Fruit fly (Drosophila melanogaster) whole organism, embryonic: ENCODE results near the gene AlkB.

Experiments used
- CG10267 ChIP-seq: fragments of 200-800 bp; sonication (Bioruptor generic); optimal IDR thresholded peaks from 2 replicates; lab custom pipeline; 2018; ENCODE audit warnings: missing biosample characterization, mild to moderate bottlenecking, missing genetic modification characterization, moderate library complexity
- CG11695 ChIP-seq: fragments of 200-800 bp; sonication (Bioruptor generic); IDR thresholded peaks from 3 replicates; pipeline ENCODE4 v1.3.6; 2022; ENCODE audit warnings: missing biosample characterization, missing genetic modification characterization
- CG12391 ChIP-seq: fragments of 200-800 bp; sonication (Bioruptor generic); optimal IDR thresholded peaks from 3 replicates; lab custom pipeline; 2018; ENCODE audit warnings: missing biosample characterization, mild to moderate bottlenecking, missing genetic modification characterization, moderate library complexity
- CG1529 ChIP-seq: fragments of 200-800 bp; sonication (Bioruptor generic); optimal IDR thresholded peaks from 3 replicates; lab custom pipeline; 2018; ENCODE audit warnings: missing biosample characterization, missing genetic modification characterization
- CG1647 ChIP-seq: fragments of 200-800 bp; sonication (Bioruptor generic); optimal IDR thresholded peaks from 3 replicates; lab custom pipeline; 2016; ENCODE audit warnings: missing biosample characterization, missing genetic modification characterization
- CG16815 ChIP-seq: fragments of 200-800 bp; sonication (Bioruptor generic); optimal IDR thresholded peaks from 3 replicates; lab custom pipeline; 2017; ENCODE audit warnings: missing biosample characterization, mild to moderate bottlenecking, missing genetic modification characterization
- CG17568 ChIP-seq: fragments of 200-800 bp; sonication (Bioruptor generic); optimal IDR thresholded peaks from 2 replicates; lab custom pipeline; 2018; ENCODE audit warnings: missing biosample characterization, mild to moderate bottlenecking, missing genetic modification characterization, moderate library complexity
- CG17829 ChIP-seq: fragments of 200-800 bp; optimal IDR thresholded peaks from 2 replicates; lab custom pipeline; 2019; ENCODE audit warnings: missing biosample characterization, mild to moderate bottlenecking, missing genetic modification characterization, moderate library complexity
- CG17912 ChIP-seq: fragments of 200-800 bp; sonication (Bioruptor generic); optimal IDR thresholded peaks from 2 replicates; lab custom pipeline; 2018; ENCODE audit warnings: missing biosample characterization, mild to moderate bottlenecking, missing genetic modification characterization
- CG30431 ChIP-seq: fragments of 200-800 bp; sonication (Bioruptor generic); optimal IDR thresholded peaks from 2 replicates; lab custom pipeline; 2017; ENCODE audit warnings: missing biosample characterization, missing genetic modification characterization
- CG34224 ChIP-seq: fragments of 200-800 bp; sonication (Bioruptor generic); IDR thresholded peaks from 3 replicates; pipeline ENCODE4 v1.3.6; 2022; ENCODE audit warnings: missing biosample characterization, missing genetic modification characterization; ENCODE audit not compliant: partially characterized antibody
- CG4360 ChIP-seq: fragments of 200-800 bp; sonication (Bioruptor generic); IDR thresholded peaks from 2 replicates; pipeline ENCODE4 v1.3.6; 2022; ENCODE audit warnings: missing biosample characterization, missing genetic modification characterization
- CG7357 ChIP-seq: fragments of 200-800 bp; sonication (Bioruptor generic); IDR thresholded peaks from 3 replicates; pipeline ENCODE4 v1.3.6; 2022; ENCODE audit warnings: missing biosample characterization, missing genetic modification characterization
- CG7987 ChIP-seq: fragments of 200-800 bp; sonication (Bioruptor generic); optimal IDR thresholded peaks from 2 replicates; lab custom pipeline; 2018; ENCODE audit warnings: missing biosample characterization, mild to moderate bottlenecking, missing genetic modification characterization, moderate library complexity
- CG9609 ChIP-seq: fragments of 200-800 bp; sonication (Bioruptor generic); optimal IDR thresholded peaks from 3 replicates; lab custom pipeline; 2016; ENCODE audit warnings: missing biosample characterization, missing genetic modification characterization
- D ChIP-seq, 2 experiments: fragments of 200-800 bp in 1 of 2; fragments of >200 bp in 1 of 2; sonication (Bioruptor generic) in 1 of 2; optimal IDR thresholded peaks; 2 replicates in 1 of 2; 3 replicates in 1 of 2; lab custom pipeline; 2017; ENCODE audit warnings: mild to moderate bottlenecking in 1 of 2, missing biosample characterization in 1 of 2, missing genetic modification characterization in 1 of 2, missing genetic modification reagents in 1 of 2
- Dll ChIP-seq: fragments of 200-800 bp; sonication (Bioruptor generic); IDR thresholded peaks from 4 replicates; pipeline ENCODE4 v1.3.6; 2022; ENCODE audit warnings: missing biosample characterization, missing genetic modification characterization; ENCODE audit not compliant: partially characterized antibody
- Dp ChIP-seq: fragments of 200-800 bp; sonication (Bioruptor generic); optimal IDR thresholded peaks from 2 replicates; lab custom pipeline; 2018; ENCODE audit warnings: missing biosample characterization, mild to moderate bottlenecking, missing genetic modification characterization, moderate library complexity
- Dref ChIP-seq: fragments of 200-800 bp; sonication (Bioruptor generic); IDR thresholded peaks from 2 replicates; pipeline ENCODE4 v1.3.6; 2022; ENCODE audit warnings: missing biosample characterization, missing genetic modification characterization
- Eip74EF ChIP-seq, 2 experiments: fragments of 200-800 bp in 1 of 2; fragments of >200 bp in 1 of 2; sonication (Bioruptor generic) in 1 of 2; optimal IDR thresholded peaks; 2 replicates each; lab custom pipeline; 2017 to 2019; ENCODE audit warnings: missing biosample characterization in 2 of 2, missing genetic modification characterization in 2 of 2, mild to moderate bottlenecking in 1 of 2, moderate library complexity in 1 of 2
- Gsc ChIP-seq: fragments of 200-800 bp; sonication (Bioruptor generic); IDR thresholded peaks from 2 replicates; pipeline ENCODE4 v1.3.6; 2022; ENCODE audit warnings: missing biosample characterization, missing genetic modification characterization
- H2.0 ChIP-seq: fragments of 200-800 bp; sonication (Bioruptor generic); IDR thresholded peaks from 2 replicates; pipeline ENCODE4 v1.3.6; 2022; ENCODE audit warnings: missing biosample characterization, missing genetic modification characterization
- HLH4C ChIP-seq: fragments of 200-800 bp; sonication (Bioruptor generic); IDR thresholded peaks from 3 replicates; pipeline ENCODE4 v1.3.6; 2022; ENCODE audit warnings: missing biosample characterization, missing genetic modification characterization; ENCODE audit not compliant: partially characterized antibody
- HmgD ChIP-seq: fragments of 200-800 bp; sonication (Bioruptor generic); optimal IDR thresholded peaks from 3 replicates; lab custom pipeline; 2016; ENCODE audit warnings: missing biosample characterization, missing genetic modification characterization
- Hr78 ChIP-seq, 2 experiments: fragments of 200-800 bp in 1 of 2; fragments of >200 bp in 1 of 2; sonication (Bioruptor generic) in 1 of 2; optimal IDR thresholded peaks; 2 replicates each; lab custom pipeline; 2017 to 2019; ENCODE audit warnings: missing biosample characterization in 2 of 2, missing genetic modification characterization in 2 of 2, mild to moderate bottlenecking in 1 of 2, moderate library complexity in 1 of 2
- NFAT ChIP-seq: fragments of 200-800 bp; sonication (Bioruptor generic); IDR thresholded peaks from 2 replicates; pipeline ENCODE4 v1.3.6; 2022; ENCODE audit warnings: missing biosample characterization, missing genetic modification characterization
- Neu2 ChIP-seq: fragments of 200-800 bp; sonication (Bioruptor generic); optimal IDR thresholded peaks from 3 replicates; lab custom pipeline; 2016; ENCODE audit warnings: missing biosample characterization, missing genetic modification characterization, borderline replicate concordance
- Pdp1 ChIP-seq, 2 experiments: fragments of 200-800 bp; sonication (Bioruptor generic); optimal IDR thresholded peaks; 3 replicates each; lab custom pipeline; 2016; ENCODE audit warnings: missing biosample characterization in 2 of 2, missing genetic modification characterization in 2 of 2, mild to moderate bottlenecking in 1 of 2, moderate library complexity in 1 of 2
- Sry-δ ChIP-seq: fragments of 200-800 bp; sonication (Bioruptor generic); optimal IDR thresholded peaks from 2 replicates; lab custom pipeline; 2016; ENCODE audit warnings: missing biosample characterization, missing genetic modification characterization
- Vsx1 ChIP-seq: fragments of 200-800 bp; sonication (Bioruptor generic); optimal IDR thresholded peaks from 2 replicates; lab custom pipeline; 2017; ENCODE audit warnings: missing biosample characterization, mild to moderate bottlenecking, missing genetic modification characterization, missing genetic modification reagents
- bbx ChIP-seq: fragments of 200-800 bp; sonication (Bioruptor generic); IDR thresholded peaks from 2 replicates; pipeline ENCODE4 v1.3.6; 2022; ENCODE audit warnings: missing biosample characterization, missing genetic modification characterization; ENCODE audit not compliant: partially characterized antibody
- br ChIP-seq: fragments of >200 bp; optimal IDR thresholded peaks from 2 replicates; lab custom pipeline; 2017
- ci ChIP-seq: fragments of 200-800 bp; sonication (Bioruptor generic); IDR thresholded peaks from 3 replicates; pipeline ENCODE4 v1.3.6; 2022; ENCODE audit warnings: missing biosample characterization, missing genetic modification characterization
- crp ChIP-seq, 2 experiments: fragments of 200-800 bp; sonication (Bioruptor generic); optimal IDR thresholded peaks; 2 replicates in 1 of 2; 3 replicates in 1 of 2; lab custom pipeline; 2017; ENCODE audit warnings: missing biosample characterization in 2 of 2, missing genetic modification characterization in 2 of 2, mild to moderate bottlenecking in 1 of 2, moderate library complexity in 1 of 2
- gt ChIP-seq: fragments of 200-800 bp; sonication (Bioruptor generic); IDR thresholded peaks from 2 replicates; pipeline ENCODE4 v1.3.6; 2022; ENCODE audit warnings: missing biosample characterization, missing genetic modification characterization
- insv ChIP-seq, 2 experiments: fragments of 200-800 bp; sonication (Bioruptor generic); optimal IDR thresholded peaks; 3 replicates each; lab custom pipeline; 2016 to 2018; ENCODE audit warnings: missing biosample characterization in 2 of 2, missing genetic modification characterization in 2 of 2
- odd ChIP-seq: fragments of 200-800 bp; sonication (Bioruptor generic); optimal IDR thresholded peaks from 2 replicates; lab custom pipeline; 2017; ENCODE audit warnings: missing biosample characterization, mild to moderate bottlenecking, missing genetic modification characterization
- p53 ChIP-seq: fragments of 200-800 bp; sonication (Bioruptor generic); optimal IDR thresholded peaks from 2 replicates; lab custom pipeline; 2016; ENCODE audit warnings: missing biosample characterization, missing genetic modification characterization
- pzg ChIP-seq: fragments of 200-800 bp; sonication (Bioruptor generic); optimal IDR thresholded peaks from 3 replicates; lab custom pipeline; 2018; ENCODE audit warnings: missing biosample characterization, mild to moderate bottlenecking, missing genetic modification characterization, moderate library complexity
- row ChIP-seq: fragments of 200-800 bp; sonication (Bioruptor generic); IDR thresholded peaks from 3 replicates; pipeline ENCODE4 v1.3.6; 2022; ENCODE audit warnings: missing biosample characterization, missing genetic modification characterization
- scrt ChIP-seq: fragments of 200-800 bp; sonication (Bioruptor generic); optimal IDR thresholded peaks from 2 replicates; lab custom pipeline; 2018; ENCODE audit warnings: missing biosample characterization, mild to moderate bottlenecking, missing genetic modification characterization, moderate library complexity
- sens ChIP-seq: fragments of 200-800 bp; sonication (Bioruptor generic); peaks from one replicate; lab custom pipeline; 2016; ENCODE audit warnings: missing biosample characterization, missing genetic modification characterization
- seq ChIP-seq: fragments of 200-800 bp; sonication (Bioruptor generic); IDR thresholded peaks from 2 replicates; pipeline ENCODE4 v1.3.6; 2022; ENCODE audit warnings: missing biosample characterization, missing genetic modification characterization
- sima ChIP-seq: fragments of 200-800 bp; sonication (Bioruptor generic); optimal IDR thresholded peaks from 2 replicates; lab custom pipeline; 2016; ENCODE audit warnings: missing biosample characterization, missing genetic modification characterization
- sna ChIP-seq: fragments of 200-800 bp; sonication (Bioruptor generic); IDR thresholded peaks from 2 replicates; pipeline ENCODE4 v1.3.6; 2022; ENCODE audit warnings: missing biosample characterization, missing genetic modification characterization; ENCODE audit not compliant: partially characterized antibody
- toy ChIP-seq: fragments of 200-800 bp; sonication (Bioruptor generic); IDR thresholded peaks from 2 replicates; pipeline ENCODE4 v1.3.6; 2022; ENCODE audit warnings: missing biosample characterization, missing genetic modification characterization
- ttk ChIP-seq: fragments of 200-800 bp; sonication (Bioruptor generic); IDR thresholded peaks from 2 replicates; pipeline ENCODE4 v2.1.2; 2022; ENCODE audit warnings: missing biosample characterization, missing genetic modification characterization
- unc-4 ChIP-seq: fragments of 200-800 bp; sonication (Bioruptor generic); IDR thresholded peaks from 2 replicates; pipeline ENCODE4 v1.3.6; 2022; ENCODE audit warnings: missing biosample characterization, missing genetic modification characterization; ENCODE audit not compliant: partially characterized antibody
- z ChIP-seq: fragments of 200-800 bp; sonication (Bioruptor generic); IDR thresholded peaks from 3 replicates; pipeline ENCODE4 v1.3.6; 2022; ENCODE audit warnings: missing biosample characterization, missing genetic modification characterization

Gene AlkB

DNA sequence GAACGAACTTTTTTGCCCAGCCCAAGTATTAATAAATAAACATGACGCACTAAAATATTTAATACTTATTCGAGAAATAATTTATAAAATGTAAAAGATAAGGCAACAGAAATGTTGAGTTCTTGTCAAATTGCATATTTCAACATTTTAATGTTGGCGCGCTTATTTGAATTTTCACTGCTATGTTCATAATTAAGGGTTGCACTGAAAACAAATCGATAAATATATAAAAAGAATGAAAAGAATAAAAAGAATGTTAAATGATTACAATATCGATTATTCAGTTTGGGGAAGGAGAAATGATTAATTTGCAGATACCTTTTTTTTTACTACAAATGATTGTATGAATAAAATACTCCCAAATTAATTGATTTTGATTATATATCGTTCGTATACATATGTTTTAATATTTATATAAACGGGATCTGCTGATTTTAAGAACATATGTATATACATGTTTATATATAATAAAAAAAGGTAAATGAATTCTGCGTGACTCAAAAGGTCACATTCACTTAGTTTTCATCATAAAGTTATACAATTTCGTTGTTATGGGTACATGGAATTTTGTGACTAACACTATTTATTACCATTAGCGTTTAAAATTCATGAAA is 7.6 kb upstream of the AlkB start (continued):
- no peak for TF ChIP-seq CG7987 (GFP tag; lab: Kevin White, UChicago)
- TF ChIP-seq Dref (GFP tag; lab: Robert Waterston, UW) = peak; percentile 57
- TF ChIP-seq sens (GFP tag; lab: Kevin White, UChicago) = peak; percentile 8
- TF ChIP-seq CG17568 = no peak
- TF ChIP-seq gt (GFP tag; lab: Robert Waterston, UW) = no peak
- TF ChIP-seq CG10267 (tag; lab: Kevin White, UChicago) = peak; percentile 8
- TF ChIP-seq z = no peak
- TF ChIP-seq CG1647 (GFP tag; lab: Kevin White, UChicago) = no peak
- no peak for TF ChIP-seq CG1529
- TF ChIP-seq unc-4 = 0 out of 2 replicates have a peak, but pooled peaks have one; percentile 41
- peak in 1 of 2 experiments; percentile 11 for TF ChIP-seq Pdp1 (GFP tag; optimal IDR thresholded peaks at IDR 0.05; lab: Kevin White, UChicago)
- TF ChIP-seq CG30431 (GFP tag; lab: Kevin White, UChicago) = no peak
- TF ChIP-seq row (GFP tag; lab: Robert Waterston, UW) = no peak
- TF ChIP-seq crp (GFP tag; optimal IDR thresholded peaks at IDR 0.05; lab: Kevin White, UChicago) = peak in 1 of 2 experiments; percentile 75
- no peak for TF ChIP-seq CG9609 (GFP tag; lab: Kevin White, UChicago)
- TF ChIP-seq CG4360 (GFP tag; lab: Robert Waterston, UW) = no peak
- TF ChIP-seq sna (GFP tag; lab: Robert Waterston, UW) = no peak
- no peak for TF ChIP-seq CG17829 (tag; lab: Kevin White, UChicago)
- TF ChIP-seq H2.0 (GFP tag; lab: Robert Waterston, UW) = no peak
- no peak for TF ChIP-seq CG11695 (GFP tag; lab: Robert Waterston, UW)
- no peak for TF ChIP-seq CG34224 (GFP tag; lab: Robert Waterston, UW)
- peak; percentile 55; the same call in 1 of the 2 replicates for TF ChIP-seq bbx (GFP tag; lab: Robert Waterston, UW)
- TF ChIP-seq NFAT = no peak
- no peak for TF ChIP-seq Hr78 (GFP tag; optimal IDR thresholded peaks at IDR 0.05; lab: Kevin White, UChicago)
- no peak for TF ChIP-seq p53
- TF ChIP-seq sima (GFP tag; lab: Kevin White, UChicago) = no peak
- peak; percentile 47; the same call in 2 of the 4 replicates for TF ChIP-seq Dll (GFP tag; lab: Robert Waterston, UW)
- no peak for TF ChIP-seq seq
- TF ChIP-seq Sry-δ (GFP tag; lab: Kevin White, UChicago) = peak; percentile 32
- no peak for TF ChIP-seq CG12391 (tag; lab: Kevin White, UChicago)
- TF ChIP-seq D (optimal IDR thresholded peaks at IDR 0.05; lab: Kevin White, UChicago) = no peak
- no peak for TF ChIP-seq D (GFP tag; optimal IDR thresholded peaks at IDR 0.05; lab: Kevin White, UChicago)
- TF ChIP-seq toy (GFP tag; lab: Robert Waterston, UW) = no peak
- no peak for TF ChIP-seq odd (GFP tag; lab: Kevin White, UChicago)
- peak; percentile 74 for TF ChIP-seq Dp
- TF ChIP-seq Vsx1 (GFP tag; lab: Kevin White, UChicago) = no peak
- no peak for TF ChIP-seq ci (GFP tag; lab: Robert Waterston, UW)
- TF ChIP-seq HmgD (GFP tag; lab: Kevin White, UChicago) = no peak
- no peak for TF ChIP-seq Neu2 (GFP tag; lab: Kevin White, UChicago)
- no peak for TF ChIP-seq br (lab: Kevin White, UChicago)
- no peak for TF ChIP-seq Eip74EF (GFP tag; optimal IDR thresholded peaks at IDR 0.05; lab: Kevin White, UChicago)
- TF ChIP-seq Gsc (GFP tag; lab: Robert Waterston, UW) = no peak
- TF ChIP-seq CG17912 (GFP tag; lab: Kevin White, UChicago) = no peak
- TF ChIP-seq CG7357 (GFP tag; lab: Robert Waterston, UW) = no peak
- no peak for TF ChIP-seq ttk
- TF ChIP-seq scrt (GFP tag; lab: Kevin White, UChicago) = no peak
- TF ChIP-seq insv (GFP tag; optimal IDR thresholded peaks at IDR 0.05; lab: Kevin White, UChicago) = no peak
- no peak for TF ChIP-seq CG16815 (GFP tag; lab: Kevin White, UChicago)
- TF ChIP-seq HLH4C = peak; percentile 49; the same call in 1 of the 3 replicates
- peak; percentile 27 for TF ChIP-seq pzg (GFP tag; lab: Kevin White, UChicago)
